Worm (Caenorhabditis elegans): ENCODE results near the gene perm-3.

perm-3 gene

ce11 chrIV:5388477-5389065, 6.0 kb downstream of the perm-3 start, which contains the start of gene elo-6 (continued):
- TF ChIP-seq mxl-1 (tag; optimal IDR thresholded peaks at IDR 0.05): no peak
- TF ChIP-seq ztf-18 (tag; optimal IDR thresholded peaks at IDR 0.05): peak; percentile 47
- no peak for TF ChIP-seq D2030.7 (GFP tag; IDR thresholded peaks at IDR 0.05)
- TF ChIP-seq hsf-1 (GFP tag; IDR thresholded peaks at IDR 0.05): no peak

- TF ChIP-seq egrh-3 (GFP tag; IDR thresholded peaks at IDR 0.05) (no peak), hlh-26 (GFP tag; conservative IDR thresholded peaks at IDR 0.05) (no peak), repo-1 (tag; optimal IDR thresholded peaks at IDR 0.05) (no peak), madf-3 (GFP tag; IDR thresholded peaks at IDR 0.05) (no peak), fkh-3 (tag; optimal IDR thresholded peaks at IDR 0.05) (no peak), C06A6.2 (GFP tag; conservative IDR thresholded peaks at IDR 0.05) (no peak), B0035.1 (tag; optimal IDR thresholded peaks at IDR 0.05) (no peak), dox-1 (GFP tag; IDR thresholded peaks at IDR 0.05) (no peak), sea-2 (GFP tag; IDR thresholded peaks at IDR 0.05) (no peak), nfya-2 (GFP tag; IDR thresholded peaks at IDR 0.05) (no peak), ceh-91 (GFP tag; IDR thresholded peaks at IDR 0.05) (no peak)
Measured at ce11 chrIV:5385020-5385419, 9.6 kb downstream of the perm-3 start, which contains the start of gene F41H10.12. Gene F41H10.12, plus strand, starts transcription at chrIV:5385320.

ce11 chrIV:5382609-5383008, 12.0 kb downstream of the perm-3 start, which contains the start of gene F41H10.1:
Gene F41H10.1, plus strand, starts transcription at chrIV:5382909.
- TF ChIP-seq pbrm-1 (GFP tag; IDR thresholded peaks at IDR 0.05) (no peak), ceh-40 (GFP tag; IDR thresholded peaks at IDR 0.05) (no peak), F57A8.1 (GFP tag; optimal IDR thresholded peaks at IDR 0.05) (no peak), nfyb-1 (GFP tag; IDR thresholded peaks at IDR 0.05) (no peak), attf-5 (GFP tag; optimal IDR thresholded peaks at IDR 0.05) (no peak), Y95B8A.8 (GFP tag; IDR thresholded peaks at IDR 0.05) (no peak), lsy-27 (tag; optimal IDR thresholded peaks at IDR 0.05; ENCODE audit: borderline replicate concordance, insufficient read depth) (no peak), zfh-2 (GFP tag; conservative IDR thresholded peaks at IDR 0.05) (no peak), rpc-1 (optimal IDR thresholded peaks at IDR 0.05) (no peak), rpc-1 (tag; optimal IDR thresholded peaks at IDR 0.05) (no peak), nfya-1 (tag; optimal IDR thresholded peaks at IDR 0.05; ENCODE audit: borderline replicate concordance, insufficient read depth) (no peak), lin-26 (GFP tag; IDR thresholded peaks at IDR 0.05) (no peak), F39B2.1 (GFP tag; IDR thresholded peaks at IDR 0.05) (no peak), unc-130 (GFP tag; optimal IDR thresholded peaks at IDR 0.05) (no peak), hsf-1 (GFP tag; IDR thresholded peaks at IDR 0.05) (no peak), F52B5.7 (tag; optimal IDR thresholded peaks at IDR 0.05) (no peak), hrde-1 (tag; optimal IDR thresholded peaks at IDR 0.05; ENCODE audit: borderline replicate concordance) (no peak)

ce11 chrIV:5381334-5381733, 13.3 kb downstream of the perm-3 start, which contains the start of gene F41H10.2:
Gene F41H10.2, plus strand, starts transcription at chrIV:5381634.
- TF ChIP-seq sptf-2 (GFP tag; optimal IDR thresholded peaks at IDR 0.05): no peak
- TF ChIP-seq mes-4 (tag; optimal IDR thresholded peaks at IDR 0.05): no peak
- no peak for TF ChIP-seq egrh-3 (GFP tag; IDR thresholded peaks at IDR 0.05)
- TF ChIP-seq aptf-2 (GFP tag; conservative IDR thresholded peaks at IDR 0.05): no peak
- no peak for TF ChIP-seq cebp-1 (GFP tag; IDR thresholded peaks at IDR 0.05)
- TF ChIP-seq cebp-1 (tag; optimal IDR thresholded peaks at IDR 0.05): no peak
- no peak for TF ChIP-seq ztf-22 (GFP tag; optimal IDR thresholded peaks at IDR 0.05)
- no peak for TF ChIP-seq ztf-26 (tag; optimal IDR thresholded peaks at IDR 0.05)
- TF ChIP-seq hlh-26 (GFP tag; conservative IDR thresholded peaks at IDR 0.05): no peak
- no peak for TF ChIP-seq lir-1 (GFP tag; conservative IDR thresholded peaks at IDR 0.05)
- TF ChIP-seq nhr-90 (tag; optimal IDR thresholded peaks at IDR 0.05): no peak
- no peak for TF ChIP-seq hsf-1 (GFP tag; IDR thresholded peaks at IDR 0.05)
- no peak for TF ChIP-seq aptf-3 (GFP tag; IDR thresholded peaks at IDR 0.05)
- TF ChIP-seq lsl-1 (GFP tag; optimal IDR thresholded peaks at IDR 0.05): no peak

Data from whole organism, young adult.